Worm (Caenorhabditis elegans) whole organism, midembryonic: ENCODE measurements around the gene F58F12.12.

Experiments used
- klf-2 ChIP-seq: fragments of 200-800 bp; sonication (Bioruptor generic); conservative IDR thresholded peaks from 2 replicates; pipeline ENCODE4 v1.3.6; 2022; ENCODE audit warnings: missing genetic modification reagents, missing genetic modification characterization, missing compliant biosample characterization
- tab-1 ChIP-seq: fragments of 200-800 bp; sonication (Bioruptor generic); IDR thresholded peaks from 2 replicates; pipeline ENCODE4 v1.3.6; 2022; ENCODE audit warnings: missing genetic modification characterization, missing compliant biosample characterization

DNA sequence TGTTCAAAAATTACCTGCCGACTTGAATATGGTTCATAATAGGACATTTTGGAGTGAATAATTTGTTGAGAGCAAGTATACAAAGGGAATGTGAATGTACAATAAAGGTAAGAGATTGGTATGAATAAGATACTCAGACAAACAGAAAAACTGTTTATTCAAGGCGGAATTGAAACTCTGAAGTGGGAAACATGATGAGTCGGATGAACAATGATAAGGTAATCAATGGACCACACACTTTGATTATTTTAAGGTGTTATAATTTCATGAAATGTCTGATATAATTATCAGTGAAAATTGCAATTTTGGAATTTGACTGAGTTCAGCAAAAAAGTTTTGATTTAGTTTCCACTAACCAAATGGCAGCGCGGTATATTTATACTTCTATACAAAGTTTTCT lies 41.5 kb upstream of the F58F12.12 start:
- TF ChIP-seq tab-1 (GFP tag; lab: Robert Waterston, UW) = no peak
- no peak for TF ChIP-seq klf-2 (GFP tag; lab: Robert Waterston, UW)
